Worm (Caenorhabditis elegans): ENCODE measurements around the gene str-181.

Gene str-181

DNA sequence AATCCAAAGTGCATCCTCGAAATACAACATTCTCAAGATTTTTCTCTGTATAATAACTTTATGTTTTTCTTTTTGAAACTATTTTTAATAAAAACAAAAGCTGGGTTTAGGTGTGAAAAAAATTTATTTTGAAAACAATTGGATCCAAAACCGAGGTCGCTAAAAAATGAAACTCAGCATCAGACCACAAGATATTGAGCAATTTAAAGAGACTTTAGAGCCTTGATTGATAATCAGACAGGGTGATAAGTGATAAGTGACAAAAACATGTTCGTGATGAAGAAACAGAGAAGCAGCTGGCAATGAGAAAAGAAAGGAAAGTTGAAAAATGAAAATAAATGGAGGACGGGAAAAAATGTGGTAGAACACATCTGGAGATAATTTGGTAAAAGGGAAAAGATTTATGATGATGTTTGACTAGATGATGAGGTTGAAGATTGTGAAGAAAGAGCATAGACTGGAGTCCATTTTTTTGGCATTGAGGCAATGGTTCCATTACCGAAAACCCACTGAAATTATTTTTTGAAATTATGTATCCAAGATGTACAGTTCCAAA lies 33.1 kb upstream of the str-181 start, which contains the start of gene C15C8.6:
Gene C15C8.6 (minus strand): TSS at position 51 of the 556 bp plus-strand sequence.
- TF ChIP-seq ama-1 (optimal IDR thresholded peaks at IDR 0.05) (no peak), pqm-1 (tag; optimal IDR thresholded peaks at IDR 0.05) (no peak), fkh-4 (tag; optimal IDR thresholded peaks at IDR 0.05; ENCODE audit: borderline replicate concordance) (peak; percentile 83), dsc-1 (tag; optimal IDR thresholded peaks at IDR 0.05) (peak; percentile 87), jun-1 (tag; optimal IDR thresholded peaks at IDR 0.05) (no peak)

- TF ChIP-seq ceh-8 (GFP tag; optimal IDR thresholded peaks at IDR 0.05) (no peak), blmp-1 (tag; optimal IDR thresholded peaks at IDR 0.05) (no peak), C34B4.2 (tag; optimal IDR thresholded peaks at IDR 0.05) (no peak), unc-86 (tag; optimal IDR thresholded peaks at IDR 0.05) (no peak), unc-98 (GFP tag; IDR thresholded peaks at IDR 0.05) (no peak)
Measured at ce11 chrV:12749558-12749957, 31.0 kb upstream of the str-181 start.

DNA sequence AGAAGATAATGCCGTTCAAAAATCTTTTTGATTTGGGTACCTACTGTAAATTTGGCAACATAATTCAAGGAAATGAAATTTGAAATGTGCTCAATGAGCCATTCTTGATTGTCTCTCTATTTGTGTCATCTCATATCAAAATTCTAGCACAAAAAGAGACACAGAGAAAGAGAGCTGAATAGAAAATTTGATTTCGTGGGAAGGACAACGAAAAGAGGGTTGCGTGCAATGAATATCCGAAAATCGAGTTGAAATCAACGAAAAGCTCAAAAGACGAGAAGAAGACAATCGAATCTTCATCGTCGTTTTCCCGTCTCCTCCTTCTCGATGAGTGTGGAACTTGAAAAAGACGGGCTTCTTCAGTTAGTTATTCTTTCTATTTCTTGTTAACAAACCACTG lies 29.3 kb upstream of the str-181 start, which contains the start of gene C15C8.5:
Gene C15C8.5 (plus strand): TSS at position 152 of the 400 bp plus-strand sequence.
- TF ChIP-seq ces-1 (GFP tag; optimal IDR thresholded peaks at IDR 0.05) (peak; percentile 43), ama-1 (optimal IDR thresholded peaks at IDR 0.05) (no peak), snu-23 (GFP tag; optimal IDR thresholded peaks at IDR 0.05) (no peak), ets-5 (GFP tag; IDR thresholded peaks at IDR 0.05) (no peak), aly-2 (tag; optimal IDR thresholded peaks at IDR 0.05) (no peak), fkh-8 (tag; optimal IDR thresholded peaks at IDR 0.05) (no peak), fkh-10 (GFP tag; optimal IDR thresholded peaks at IDR 0.05) (peak; percentile 93), lin-14 (GFP tag; optimal IDR thresholded peaks at IDR 0.05) (peak; percentile 36), pqm-1 (tag; optimal IDR thresholded peaks at IDR 0.05) (no peak), nhr-76 (tag; optimal IDR thresholded peaks at IDR 0.05) (no peak), swsn-7 (tag; optimal IDR thresholded peaks at IDR 0.05) (no peak), C16A3.4 (tag; optimal IDR thresholded peaks at IDR 0.05) (no peak), nhr-20 (tag; optimal IDR thresholded peaks at IDR 0.05) (no peak), elt-3 (tag; optimal IDR thresholded peaks at IDR 0.05) (no peak), fos-1 (tag; optimal IDR thresholded peaks at IDR 0.05) (no peak), nhr-90 (tag; optimal IDR thresholded peaks at IDR 0.05; ENCODE audit: poor library complexity) (no peak), rnt-1 (tag; optimal IDR thresholded peaks at IDR 0.05) (no peak)

ce11 chrV:12747431-12747830 lies 28.9 kb upstream of the str-181 start, which contains the start of gene C15C8.4:
C15C8.4 (minus strand) TSS chrV:12747463.
- TF ChIP-seq nhr-28 (tag; optimal IDR thresholded peaks at IDR 0.05) (no peak), tbx-2 (tag; optimal IDR thresholded peaks at IDR 0.05) (no peak), dpl-1 (GFP tag; optimal IDR thresholded peaks at IDR 0.05) (peak in 1 of 3 experiments; percentile 40), zag-1 (tag; optimal IDR thresholded peaks at IDR 0.05) (no peak), lin-13 (GFP tag; optimal IDR thresholded peaks at IDR 0.05) (peak; percentile 9), egl-27 (tag; optimal IDR thresholded peaks at IDR 0.05) (no peak), blmp-1 (tag; optimal IDR thresholded peaks at IDR 0.05) (peak; percentile 74), rnt-1 (tag; optimal IDR thresholded peaks at IDR 0.05) (peak; percentile 12), lsy-2 (tag; optimal IDR thresholded peaks at IDR 0.05) (peak in 1 of 2 experiments; percentile 50), ets-5 (GFP tag; IDR thresholded peaks at IDR 0.05) (no peak), egl-13 (tag; optimal IDR thresholded peaks at IDR 0.05) (no peak), efl-1 (optimal IDR thresholded peaks at IDR 0.05) (peak; percentile 15 to 20), efl-1 (GFP tag; optimal IDR thresholded peaks at IDR 0.05 in 1 of 2) (peak; percentile 12 to 85), unc-98 (GFP tag; IDR thresholded peaks at IDR 0.05) (no peak), hlh-17 (GFP tag; optimal IDR thresholded peaks at IDR 0.05; ENCODE audit: borderline replicate concordance) (no peak), mep-1 (tag; optimal IDR thresholded peaks at IDR 0.05) (peak; percentile 37)

All from whole organism, L1 larva.